Fruit fly (Drosophila melanogaster) whole organism, embryonic: ENCODE measurements around the gene Svil.

Experiments
- ATbp ChIP-seq: fragments of 200-800 bp; sonication (Bioruptor generic); optimal IDR thresholded peaks from 2 replicates; lab custom pipeline; 2017; ENCODE audit warnings: missing biosample characterization, mild to moderate bottlenecking, missing genetic modification characterization, missing genetic modification reagents
- BtbVII ChIP-seq: fragments of 200-800 bp; sonication (Bioruptor generic); optimal IDR thresholded peaks from 3 replicates; lab custom pipeline; 2017; ENCODE audit warnings: missing biosample characterization, mild to moderate bottlenecking, missing genetic modification characterization
- CG10267 ChIP-seq: fragments of 200-800 bp; sonication (Bioruptor generic); optimal IDR thresholded peaks from 2 replicates; lab custom pipeline; 2018; ENCODE audit warnings: missing biosample characterization, mild to moderate bottlenecking, missing genetic modification characterization, moderate library complexity
- CG10366 ChIP-seq: fragments of 200-800 bp; sonication (Bioruptor generic); IDR thresholded peaks from 2 replicates; pipeline ENCODE4 v1.3.6; 2022; ENCODE audit warnings: missing biosample characterization, missing genetic modification characterization
- CG10543 ChIP-seq: fragments of 200-800 bp; sonication (Bioruptor generic); optimal IDR thresholded peaks from 3 replicates; lab custom pipeline; 2017; ENCODE audit warnings: missing biosample characterization, mild to moderate bottlenecking, missing genetic modification characterization, moderate library complexity
- CG10565 ChIP-seq: fragments of 200-800 bp; sonication (Bioruptor generic); optimal IDR thresholded peaks from 3 replicates; lab custom pipeline; 2016; ENCODE audit warnings: missing biosample characterization, mild to moderate bottlenecking, missing genetic modification characterization
- CG11696 ChIP-seq: fragments of 200-800 bp; sonication (Bioruptor generic); IDR thresholded peaks from 2 replicates; pipeline ENCODE4 v1.3.6; 2022; ENCODE audit warnings: missing biosample characterization, missing genetic modification characterization
- CG12219 ChIP-seq: fragments of 200-800 bp; sonication (Bioruptor generic); optimal IDR thresholded peaks from 3 replicates; lab custom pipeline; 2018; ENCODE audit warnings: missing biosample characterization, mild to moderate bottlenecking, missing genetic modification characterization
- CG12659 ChIP-seq: fragments of 200-800 bp; sonication (Bioruptor generic); optimal IDR thresholded peaks from 3 replicates; lab custom pipeline; 2017; ENCODE audit warnings: mild to moderate bottlenecking, missing biosample characterization, missing genetic modification reagents, missing genetic modification characterization
- CG12744 ChIP-seq: fragments of 200-800 bp; sonication (Bioruptor generic); optimal IDR thresholded peaks from 2 replicates; lab custom pipeline; 2016; ENCODE audit warnings: missing biosample characterization, missing genetic modification characterization
- CG12942 ChIP-seq: fragments of 200-800 bp; sonication (Bioruptor generic); optimal IDR thresholded peaks from 3 replicates; lab custom pipeline; 2016; ENCODE audit warnings: missing biosample characterization, missing genetic modification characterization
- CG14965 ChIP-seq: fragments of 200-800 bp; sonication (Bioruptor generic); optimal IDR thresholded peaks from 2 replicates; lab custom pipeline; 2016; ENCODE audit warnings: missing biosample characterization, missing genetic modification characterization, borderline replicate concordance
- CG15073 ChIP-seq: fragments of 200-800 bp; sonication (Bioruptor generic); optimal IDR thresholded peaks from 2 replicates; lab custom pipeline; 2016; ENCODE audit warnings: missing biosample characterization, missing genetic modification characterization
- CG16779 ChIP-seq: fragments of 200-800 bp; sonication (Bioruptor generic); IDR thresholded peaks from 2 replicates; pipeline ENCODE4 v1.3.6; 2022; ENCODE audit warnings: missing biosample characterization, missing genetic modification characterization
- CG17385 ChIP-seq: fragments of 200-800 bp; sonication (Bioruptor generic); optimal IDR thresholded peaks from 3 replicates; lab custom pipeline; 2018; ENCODE audit warnings: missing biosample characterization, mild to moderate bottlenecking, missing genetic modification characterization
- CG17568 ChIP-seq: fragments of 200-800 bp; sonication (Bioruptor generic); optimal IDR thresholded peaks from 2 replicates; lab custom pipeline; 2018; ENCODE audit warnings: missing biosample characterization, mild to moderate bottlenecking, missing genetic modification characterization, moderate library complexity
- CG18619 ChIP-seq: fragments of 200-800 bp; sonication (Bioruptor generic); optimal IDR thresholded peaks from 3 replicates; lab custom pipeline; 2017; ENCODE audit warnings: missing biosample characterization, mild to moderate bottlenecking, missing genetic modification characterization
- CG2120 ChIP-seq: fragments of 200-800 bp; sonication (Bioruptor generic); optimal IDR thresholded peaks from 3 replicates; lab custom pipeline; 2016; ENCODE audit warnings: missing biosample characterization, missing genetic modification characterization
- CG3163 ChIP-seq: fragments of 200-800 bp; sonication (Bioruptor generic); optimal IDR thresholded peaks from 3 replicates; lab custom pipeline; 2016; ENCODE audit warnings: missing biosample characterization, missing genetic modification characterization
- CG34224 ChIP-seq: fragments of 200-800 bp; sonication (Bioruptor generic); IDR thresholded peaks from 3 replicates; pipeline ENCODE4 v1.3.6; 2022; ENCODE audit warnings: missing biosample characterization, missing genetic modification characterization; ENCODE audit not compliant: partially characterized antibody
- CG4424 ChIP-seq: fragments of 200-800 bp; sonication (Bioruptor generic); optimal IDR thresholded peaks from 3 replicates; lab custom pipeline; 2016; ENCODE audit warnings: missing biosample characterization, missing genetic modification characterization
- CG4617 ChIP-seq: fragments of 200-800 bp; sonication (Bioruptor generic); optimal IDR thresholded peaks from 3 replicates; lab custom pipeline; 2016; ENCODE audit warnings: missing biosample characterization, missing genetic modification characterization, borderline replicate concordance
- CG4820 ChIP-seq: fragments of 200-800 bp; sonication (Bioruptor generic); optimal IDR thresholded peaks from 3 replicates; lab custom pipeline; 2016; ENCODE audit warnings: missing biosample characterization, missing genetic modification characterization
- CG4854 ChIP-seq: fragments of 200-800 bp; sonication (Bioruptor generic); optimal IDR thresholded peaks from 2 replicates; lab custom pipeline; 2016; ENCODE audit warnings: missing biosample characterization, missing genetic modification characterization, inconsistent platforms
- CG6813 ChIP-seq: fragments of 200-800 bp; sonication (Bioruptor generic); optimal IDR thresholded peaks from 2 replicates; lab custom pipeline; 2017; ENCODE audit warnings: missing biosample characterization, missing genetic modification characterization, mild to moderate bottlenecking, moderate library complexity, missing genetic modification reagents
- CG9609 ChIP-seq: fragments of 200-800 bp; sonication (Bioruptor generic); optimal IDR thresholded peaks from 3 replicates; lab custom pipeline; 2016; ENCODE audit warnings: missing biosample characterization, missing genetic modification characterization
- CHES-1-like ChIP-seq: fragments of 200-800 bp; sonication (Bioruptor generic); optimal IDR thresholded peaks from 2 replicates; lab custom pipeline; 2016; ENCODE audit warnings: missing biosample characterization, missing genetic modification characterization
- Camta ChIP-seq: fragments of 200-800 bp; sonication (Bioruptor generic); optimal IDR thresholded peaks from 2 replicates; lab custom pipeline; 2016; ENCODE audit warnings: missing biosample characterization, missing genetic modification characterization
- CkIIα-i1 ChIP-seq: fragments of 200-800 bp; sonication (Bioruptor generic); IDR thresholded peaks from 2 replicates; pipeline ENCODE4 v1.3.6; 2022; ENCODE audit warnings: missing biosample characterization, missing genetic modification characterization
- CoRest ChIP-seq: fragments of 200-800 bp; sonication (Bioruptor generic); optimal IDR thresholded peaks from 3 replicates; lab custom pipeline; 2018; ENCODE audit warnings: missing biosample characterization, mild to moderate bottlenecking, missing genetic modification characterization, moderate library complexity
- D ChIP-seq, 2 experiments: fragments of 200-800 bp in 1 of 2; fragments of >200 bp in 1 of 2; sonication (Bioruptor generic) in 1 of 2; optimal IDR thresholded peaks; 2 replicates in 1 of 2; 3 replicates in 1 of 2; lab custom pipeline; 2017; ENCODE audit warnings: mild to moderate bottlenecking in 1 of 2, missing biosample characterization in 1 of 2, missing genetic modification characterization in 1 of 2, missing genetic modification reagents in 1 of 2
- Dek ChIP-seq: fragments of 200-800 bp; sonication (Bioruptor generic); optimal IDR thresholded peaks from 3 replicates; lab custom pipeline; 2019; ENCODE audit warnings: missing biosample characterization, mild to moderate bottlenecking, missing genetic modification characterization, moderate library complexity
- Hmr ChIP-seq: fragments of 200-800 bp; sonication (Bioruptor generic); optimal IDR thresholded peaks from 3 replicates; lab custom pipeline; 2017; ENCODE audit warnings: mild to moderate bottlenecking, missing biosample characterization, missing genetic modification reagents, missing genetic modification characterization
- Lpt ChIP-seq: fragments of >200 bp; optimal IDR thresholded peaks from 2 replicates; lab custom pipeline; 2018; ENCODE audit warnings: missing biosample characterization, missing genetic modification characterization
- Med ChIP-seq: fragments of 200-800 bp; sonication (Bioruptor generic); peaks from one replicate; lab custom pipeline; 2016; ENCODE audit warnings: missing biosample characterization, missing genetic modification characterization, mild to moderate bottlenecking, inconsistent platforms, moderate library complexity
- Mrtf ChIP-seq: fragments of 200-800 bp; sonication (Bioruptor generic); IDR thresholded peaks from 3 replicates; pipeline ENCODE4 v1.3.6; 2022; ENCODE audit warnings: missing biosample characterization, missing genetic modification characterization
- NfI ChIP-seq: fragments of 200-800 bp; sonication (Bioruptor generic); optimal IDR thresholded peaks from 3 replicates; lab custom pipeline; 2018; ENCODE audit warnings: missing biosample characterization, mild to moderate bottlenecking, missing genetic modification characterization, moderate library complexity
- Vsx1 ChIP-seq: fragments of 200-800 bp; sonication (Bioruptor generic); optimal IDR thresholded peaks from 2 replicates; lab custom pipeline; 2017; ENCODE audit warnings: missing biosample characterization, mild to moderate bottlenecking, missing genetic modification characterization, missing genetic modification reagents
- Xrp1 ChIP-seq: fragments of 200-800 bp; sonication (Bioruptor generic); IDR thresholded peaks from 2 replicates; pipeline ENCODE4 v1.3.6; 2022; ENCODE audit warnings: missing biosample characterization, missing genetic modification characterization
- bsh ChIP-seq, 2 experiments: fragments of 200-800 bp; sonication (Bioruptor generic); optimal IDR thresholded peaks; 2 replicates each; lab custom pipeline; 2017 to 2018; ENCODE audit warnings: mild to moderate bottlenecking in 2 of 2, missing biosample characterization in 2 of 2, missing genetic modification characterization in 2 of 2, moderate library complexity in 1 of 2
- dati ChIP-seq: fragments of 200-800 bp; sonication (Bioruptor generic); IDR thresholded peaks from 2 replicates; pipeline ENCODE4 v1.3.6; 2022; ENCODE audit warnings: missing biosample characterization, missing genetic modification characterization
- klu ChIP-seq: fragments of 200-800 bp; sonication (Bioruptor generic); IDR thresholded peaks from 2 replicates; pipeline ENCODE4 v1.3.6; 2022; ENCODE audit warnings: missing biosample characterization, missing genetic modification characterization
- lbe ChIP-seq: fragments of 200-800 bp; sonication (Bioruptor generic); optimal IDR thresholded peaks from 2 replicates; lab custom pipeline; 2016; ENCODE audit warnings: missing biosample characterization, mild to moderate bottlenecking, missing genetic modification characterization
- ro ChIP-seq: fragments of 200-800 bp; sonication (Bioruptor generic); IDR thresholded peaks from 2 replicates; pipeline ENCODE4 v1.3.6; 2022; ENCODE audit warnings: missing biosample characterization, missing genetic modification characterization
- scrt ChIP-seq: fragments of 200-800 bp; sonication (Bioruptor generic); optimal IDR thresholded peaks from 2 replicates; lab custom pipeline; 2018; ENCODE audit warnings: missing biosample characterization, mild to moderate bottlenecking, missing genetic modification characterization, moderate library complexity
- seq ChIP-seq: fragments of 200-800 bp; sonication (Bioruptor generic); IDR thresholded peaks from 2 replicates; pipeline ENCODE4 v1.3.6; 2022; ENCODE audit warnings: missing biosample characterization, missing genetic modification characterization
- tgo ChIP-seq: fragments of 200-800 bp; sonication (Bioruptor generic); IDR thresholded peaks from 3 replicates; pipeline ENCODE4 v1.3.6; 2022; ENCODE audit warnings: missing biosample characterization, missing genetic modification characterization
- toy ChIP-seq: fragments of 200-800 bp; sonication (Bioruptor generic); IDR thresholded peaks from 2 replicates; pipeline ENCODE4 v1.3.6; 2022; ENCODE audit warnings: missing biosample characterization, missing genetic modification characterization
- unpg ChIP-seq: fragments of 200-800 bp; sonication (Bioruptor generic); optimal IDR thresholded peaks from 3 replicates; lab custom pipeline; 2018; ENCODE audit warnings: missing biosample characterization, mild to moderate bottlenecking, missing genetic modification characterization, moderate library complexity

The Svil gene

DNA sequence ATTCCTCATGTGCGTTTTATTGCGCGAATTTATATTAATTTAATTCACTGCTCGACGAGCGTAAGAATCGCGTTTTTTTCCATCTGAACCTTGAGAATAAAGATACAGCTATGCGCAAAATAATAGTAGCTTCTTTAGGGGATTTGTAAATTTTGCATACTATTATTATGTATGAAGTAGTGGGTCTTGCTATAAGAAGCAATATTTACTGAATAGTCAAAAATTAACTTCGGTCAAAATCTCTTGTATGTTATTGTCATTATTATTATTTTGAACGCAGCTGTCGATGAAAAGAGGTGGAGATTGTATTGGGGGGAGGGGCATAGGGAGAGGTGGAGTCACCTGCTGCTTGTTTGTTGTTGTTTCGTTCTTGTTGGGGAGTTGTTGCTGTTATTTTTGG is 41.3 kb downstream of the Svil start (continued):
- peak; percentile 39 to 84 for TF ChIP-seq bsh (GFP tag; optimal IDR thresholded peaks at IDR 0.05; lab: Kevin White, UChicago)
- TF ChIP-seq unpg (GFP tag; lab: Kevin White, UChicago), result peak; percentile 76
- no peak for TF ChIP-seq CG3163 (GFP tag; lab: Kevin White, UChicago)
- TF ChIP-seq CG10267, result peak; percentile 86
- peak; percentile 65 for TF ChIP-seq dati (GFP tag; lab: Robert Waterston, UW)
- TF ChIP-seq Camta (GFP tag; lab: Kevin White, UChicago), result peak; percentile 21
- TF ChIP-seq CG6813 (GFP tag; lab: Kevin White, UChicago), result peak; percentile 87
- TF ChIP-seq CG11696 (GFP tag; lab: Robert Waterston, UW), result peak; percentile 96
- peak; percentile 86 for TF ChIP-seq CG4820 (GFP tag; lab: Kevin White, UChicago)
- TF ChIP-seq ro (GFP tag; lab: Robert Waterston, UW), result peak; percentile 43; the same call in 1 of the 2 replicates
- peak; percentile 77 for TF ChIP-seq seq
- peak; percentile 88 for TF ChIP-seq CG4854 (GFP tag; lab: Kevin White, UChicago)
- peak; percentile 37; the same call in 1 of the 2 replicates for TF ChIP-seq CkIIα-i1 (GFP tag; lab: Robert Waterston, UW)
- TF ChIP-seq toy (GFP tag; lab: Robert Waterston, UW), result peak; percentile 63; the same call in 1 of the 2 replicates
- TF ChIP-seq NfI (GFP tag; lab: Kevin White, UChicago), result peak; percentile 53
- TF ChIP-seq CoRest (tag; lab: Kevin White, UChicago), result peak; percentile 78
- peak; percentile 77 for TF ChIP-seq CG16779 (GFP tag; lab: Robert Waterston, UW)
- TF ChIP-seq CG17568 (GFP tag; lab: Kevin White, UChicago), result peak; percentile 31
- TF ChIP-seq Lpt (GFP tag; lab: Kevin White, UChicago), result no peak
- TF ChIP-seq CG12942 (GFP tag; lab: Kevin White, UChicago), result peak; percentile 45
- TF ChIP-seq CG15073 (GFP tag; lab: Kevin White, UChicago), result no peak
- TF ChIP-seq CG4617 (GFP tag; lab: Kevin White, UChicago), result peak; percentile 12
- no peak for TF ChIP-seq lbe (GFP tag; lab: Kevin White, UChicago)
- TF ChIP-seq Mrtf (GFP tag; lab: Robert Waterston, UW), result peak; percentile 69; the same call in 2 of the 3 replicates
- peak; percentile 90 for TF ChIP-seq Xrp1
- peak; percentile 78 for TF ChIP-seq scrt
- peak; percentile 32 for TF ChIP-seq CG10565 (GFP tag; lab: Kevin White, UChicago)
- peak; percentile 99 for TF ChIP-seq Med
- TF ChIP-seq ATbp (GFP tag; lab: Kevin White, UChicago), result peak; percentile 64
- peak; percentile 83 for TF ChIP-seq CG10366
- TF ChIP-seq CG18619 (GFP tag; lab: Kevin White, UChicago), result peak; percentile 60
- TF ChIP-seq CG14965 (GFP tag; lab: Kevin White, UChicago), result peak; percentile 43
- TF ChIP-seq Dek (tag; lab: Kevin White, UChicago), result peak; percentile 48
- TF ChIP-seq CG4424 (GFP tag; lab: Kevin White, UChicago), result peak; percentile 86
- no peak for TF ChIP-seq CG34224 (GFP tag; lab: Robert Waterston, UW)
- TF ChIP-seq CG17385, result peak; percentile 71
- peak; percentile 63 for TF ChIP-seq CG12659
- peak; percentile 66 for TF ChIP-seq Hmr
- TF ChIP-seq Vsx1 (GFP tag; lab: Kevin White, UChicago), result peak; percentile 28
- peak; percentile 77 for TF ChIP-seq CG2120 (GFP tag; lab: Kevin White, UChicago)
- peak; percentile 87 for TF ChIP-seq tgo
- TF ChIP-seq CHES-1-like (GFP tag; lab: Kevin White, UChicago), result peak; percentile 25
- TF ChIP-seq CG9609 (GFP tag; lab: Kevin White, UChicago), result peak; percentile 53
- TF ChIP-seq CG12219 (GFP tag; lab: Kevin White, UChicago), result peak; percentile 63
- TF ChIP-seq D (optimal IDR thresholded peaks at IDR 0.05; lab: Kevin White, UChicago), result no peak
- TF ChIP-seq D (GFP tag; optimal IDR thresholded peaks at IDR 0.05; lab: Kevin White, UChicago), result peak; percentile 88
- peak; percentile 71 for TF ChIP-seq klu
- TF ChIP-seq CG10543 (GFP tag; lab: Kevin White, UChicago), result no peak
- TF ChIP-seq BtbVII (GFP tag; lab: Kevin White, UChicago), result peak; percentile 90
- TF ChIP-seq CG12744, result peak; percentile 39
